Fruit fly (Drosophila melanogaster) whole organism, embryonic: ENCODE measurements around the gene bbg.
A peak's percentile ranks its signal among the peaks of the same experiment; 100 is the strongest.

ENCODE experiments used
- Ada2b ChIP-seq: fragments of 200-800 bp; sonication (Bioruptor generic); IDR thresholded peaks from 2 replicates; pipeline ENCODE4 v1.3.6; 2022; ENCODE audit warnings: missing biosample characterization, missing genetic modification characterization
- CG10543 ChIP-seq: fragments of 200-800 bp; sonication (Bioruptor generic); optimal IDR thresholded peaks from 3 replicates; lab custom pipeline; 2017; ENCODE audit warnings: missing biosample characterization, mild to moderate bottlenecking, missing genetic modification characterization, moderate library complexity
- CG12071 ChIP-seq: fragments of 200-800 bp; sonication (Bioruptor generic); optimal IDR thresholded peaks from 3 replicates; lab custom pipeline; 2018; ENCODE audit warnings: missing biosample characterization, mild to moderate bottlenecking, missing genetic modification characterization
- CG12391 ChIP-seq: fragments of 200-800 bp; sonication (Bioruptor generic); optimal IDR thresholded peaks from 3 replicates; lab custom pipeline; 2018; ENCODE audit warnings: missing biosample characterization, mild to moderate bottlenecking, missing genetic modification characterization, moderate library complexity
- CG13123 ChIP-seq: fragments of 200-800 bp; sonication (Bioruptor generic); optimal IDR thresholded peaks from 2 replicates; lab custom pipeline; 2016; ENCODE audit warnings: missing biosample characterization, missing genetic modification characterization
- CG14050 ChIP-seq: fragments of 200-800 bp; sonication (Bioruptor generic); IDR thresholded peaks from 3 replicates; pipeline ENCODE4 v1.3.6; 2022; ENCODE audit warnings: missing biosample characterization, missing genetic modification characterization
- CG15696 ChIP-seq: fragments of 200-800 bp; sonication (Bioruptor generic); optimal IDR thresholded peaks from 2 replicates; lab custom pipeline; 2019; ENCODE audit warnings: missing biosample characterization, mild to moderate bottlenecking, missing genetic modification characterization, moderate library complexity
- CG1603 ChIP-seq: fragments of 200-800 bp; sonication (Bioruptor generic); optimal IDR thresholded peaks from 2 replicates; lab custom pipeline; 2019; ENCODE audit warnings: missing biosample characterization, mild to moderate bottlenecking, missing genetic modification characterization, moderate library complexity
- CG1647 ChIP-seq: fragments of 200-800 bp; sonication (Bioruptor generic); optimal IDR thresholded peaks from 3 replicates; lab custom pipeline; 2016; ENCODE audit warnings: missing biosample characterization, missing genetic modification characterization
- CG17802 ChIP-seq: fragments of 200-800 bp; sonication (Bioruptor generic); optimal IDR thresholded peaks from 2 replicates; lab custom pipeline; 2018; ENCODE audit warnings: missing biosample characterization, mild to moderate bottlenecking, missing genetic modification characterization, moderate library complexity
- CG32767 ChIP-seq: fragments of 200-800 bp; sonication (Bioruptor generic); IDR thresholded peaks from 2 replicates; pipeline ENCODE4 v1.3.6; 2022; ENCODE audit warnings: missing biosample characterization, missing genetic modification characterization
- CG6689 ChIP-seq: fragments of 200-800 bp; sonication (Bioruptor generic); IDR thresholded peaks from 2 replicates; pipeline ENCODE4 v1.3.6; 2022; ENCODE audit warnings: missing biosample characterization, missing genetic modification characterization
- CG6791 ChIP-seq: fragments of 200-800 bp; sonication (Bioruptor generic); IDR thresholded peaks from 3 replicates; pipeline ENCODE4 v1.3.6; 2022; ENCODE audit warnings: missing biosample characterization, missing genetic modification characterization; ENCODE audit not compliant: partially characterized antibody
- CG6854 ChIP-seq: fragments of 200-800 bp; sonication (Bioruptor generic); optimal IDR thresholded peaks from 3 replicates; lab custom pipeline; 2017; ENCODE audit warnings: missing biosample characterization, mild to moderate bottlenecking, missing genetic modification characterization
- CG9727 ChIP-seq: fragments of 200-800 bp; sonication (Bioruptor generic); optimal IDR thresholded peaks from 3 replicates; lab custom pipeline; 2017; ENCODE audit warnings: missing biosample characterization, mild to moderate bottlenecking, missing genetic modification characterization
- CG9817 ChIP-seq: fragments of 200-800 bp; sonication (Bioruptor generic); optimal IDR thresholded peaks from 2 replicates; lab custom pipeline; 2018; ENCODE audit warnings: missing biosample characterization, mild to moderate bottlenecking, missing genetic modification characterization, moderate library complexity
- Dek ChIP-seq: fragments of 200-800 bp; sonication (Bioruptor generic); optimal IDR thresholded peaks from 3 replicates; lab custom pipeline; 2019; ENCODE audit warnings: missing biosample characterization, mild to moderate bottlenecking, missing genetic modification characterization, moderate library complexity
- Dref ChIP-seq: fragments of 200-800 bp; sonication (Bioruptor generic); IDR thresholded peaks from 2 replicates; pipeline ENCODE4 v1.3.6; 2022; ENCODE audit warnings: missing biosample characterization, missing genetic modification characterization
- Fer2 ChIP-seq: fragments of 200-800 bp; sonication (Bioruptor generic); optimal IDR thresholded peaks from 2 replicates; lab custom pipeline; 2018; ENCODE audit warnings: missing biosample characterization, mild to moderate bottlenecking, missing genetic modification characterization, moderate library complexity
- HmgZ ChIP-seq: fragments of 200-800 bp; sonication (Bioruptor generic); optimal IDR thresholded peaks from 2 replicates; lab custom pipeline; 2018; ENCODE audit warnings: missing biosample characterization, mild to moderate bottlenecking, missing genetic modification characterization
- NfI ChIP-seq: fragments of 200-800 bp; sonication (Bioruptor generic); optimal IDR thresholded peaks from 3 replicates; lab custom pipeline; 2018; ENCODE audit warnings: missing biosample characterization, mild to moderate bottlenecking, missing genetic modification characterization, moderate library complexity
- Optix ChIP-seq: fragments of 200-800 bp; sonication (Bioruptor generic); IDR thresholded peaks from 3 replicates; pipeline ENCODE4 v1.3.6; 2022; ENCODE audit warnings: missing biosample characterization, missing genetic modification characterization
- Side ChIP-seq: fragments of 200-800 bp; sonication (Bioruptor generic); optimal IDR thresholded peaks from 2 replicates; lab custom pipeline; 2016; ENCODE audit warnings: missing biosample characterization, missing genetic modification characterization
- Sry-δ ChIP-seq: fragments of 200-800 bp; sonication (Bioruptor generic); optimal IDR thresholded peaks from 2 replicates; lab custom pipeline; 2016; ENCODE audit warnings: missing biosample characterization, missing genetic modification characterization
- Trl ChIP-seq, 3 experiments: fragments of >200 bp in 2 of 3; fragments of 200-800 bp in 1 of 3; sonication (Bioruptor generic) in 1 of 3; optimal IDR thresholded peaks; 2 replicates in 1 of 3; 3 replicates in 2 of 3; lab custom pipeline; 2016 to 2017; ENCODE audit warnings: missing biosample characterization in 1 of 3, missing genetic modification characterization in 1 of 3
- ab ChIP-seq: fragments of 200-800 bp; sonication (Bioruptor generic); optimal IDR thresholded peaks from 2 replicates; lab custom pipeline; 2016; ENCODE audit warnings: missing biosample characterization, missing genetic modification characterization
- bab2 ChIP-seq: fragments of 200-800 bp; sonication (Bioruptor generic); optimal IDR thresholded peaks from 2 replicates; lab custom pipeline; 2016; ENCODE audit warnings: missing biosample characterization, missing genetic modification characterization
- bcd ChIP-seq: fragments of 200-800 bp; sonication (Bioruptor generic); optimal IDR thresholded peaks from 2 replicates; lab custom pipeline; 2017; ENCODE audit warnings: missing biosample characterization, mild to moderate bottlenecking, missing genetic modification characterization
- cato ChIP-seq: fragments of 200-800 bp; sonication (Bioruptor generic); optimal IDR thresholded peaks from 2 replicates; lab custom pipeline; 2016; ENCODE audit warnings: missing biosample characterization, missing genetic modification characterization, borderline replicate concordance
- cg ChIP-seq: fragments of 200-800 bp; sonication (Bioruptor generic); optimal IDR thresholded peaks from 3 replicates; lab custom pipeline; 2019; ENCODE audit warnings: missing biosample characterization, mild to moderate bottlenecking, missing genetic modification characterization, moderate library complexity
- ci ChIP-seq: fragments of 200-800 bp; sonication (Bioruptor generic); IDR thresholded peaks from 3 replicates; pipeline ENCODE4 v1.3.6; 2022; ENCODE audit warnings: missing biosample characterization, missing genetic modification characterization
- emc ChIP-seq: fragments of 200-800 bp; sonication (Bioruptor generic); optimal IDR thresholded peaks from 2 replicates; lab custom pipeline; 2016; ENCODE audit warnings: missing biosample characterization, missing genetic modification characterization
- eve ChIP-seq, 2 experiments: fragments of >200 bp; optimal IDR thresholded peaks; 2 replicates each; lab custom pipeline; 2017; ENCODE audit warnings: missing biosample characterization in 2 of 2, missing genetic modification characterization in 2 of 2
- gce ChIP-seq: fragments of 200-800 bp; sonication (Bioruptor generic); IDR thresholded peaks from 3 replicates; pipeline ENCODE4 v1.3.6; 2022; ENCODE audit warnings: missing biosample characterization, missing genetic modification characterization
- hth ChIP-seq: fragments of >200 bp; optimal IDR thresholded peaks from 2 replicates; lab custom pipeline; 2017; ENCODE audit warnings: inconsistent platforms
- kni ChIP-seq: fragments of 200-800 bp; sonication (Bioruptor generic); optimal IDR thresholded peaks from 3 replicates; lab custom pipeline; 2017; ENCODE audit warnings: mild to moderate bottlenecking, missing biosample characterization, missing genetic modification reagents, missing genetic modification characterization
- lab ChIP-seq: fragments of 200-800 bp; sonication (Bioruptor generic); optimal IDR thresholded peaks from 3 replicates; lab custom pipeline; 2017; ENCODE audit warnings: missing biosample characterization, missing genetic modification characterization, mild to moderate bottlenecking, moderate library complexity, missing genetic modification reagents
- nau ChIP-seq: fragments of 200-800 bp; sonication (Bioruptor generic); optimal IDR thresholded peaks from 3 replicates; lab custom pipeline; 2017; ENCODE audit warnings: missing biosample characterization, mild to moderate bottlenecking, missing genetic modification characterization, missing genetic modification reagents
- pros ChIP-seq: fragments of 200-800 bp; sonication (Bioruptor generic); optimal IDR thresholded peaks from 3 replicates; lab custom pipeline; 2019; ENCODE audit warnings: missing biosample characterization, mild to moderate bottlenecking, missing genetic modification characterization, moderate library complexity
- rib ChIP-seq: fragments of 200-800 bp; sonication (Bioruptor generic); IDR thresholded peaks from 2 replicates; pipeline ENCODE4 v1.3.6; 2022; ENCODE audit warnings: missing biosample characterization, missing genetic modification characterization
- sens-2 ChIP-seq: fragments of 200-800 bp; sonication (Bioruptor generic); IDR thresholded peaks from 2 replicates; pipeline ENCODE4 v1.3.6; 2022; ENCODE audit warnings: missing biosample characterization, missing genetic modification characterization
- slp2 ChIP-seq: fragments of 200-800 bp; sonication (Bioruptor generic); optimal IDR thresholded peaks from 2 replicates; lab custom pipeline; 2016; ENCODE audit warnings: missing biosample characterization, missing genetic modification characterization
- ssp ChIP-seq: fragments of 200-800 bp; sonication (Bioruptor generic); IDR thresholded peaks from 2 replicates; pipeline ENCODE4 v1.3.6; 2022; ENCODE audit warnings: missing biosample characterization, missing genetic modification characterization
- sug ChIP-seq: fragments of 200-800 bp; optimal IDR thresholded peaks from 2 replicates; lab custom pipeline; 2019; ENCODE audit warnings: missing biosample characterization, mild to moderate bottlenecking, missing genetic modification characterization, moderate library complexity
- trem ChIP-seq: fragments of 200-800 bp; optimal IDR thresholded peaks from 3 replicates; lab custom pipeline; 2019; ENCODE audit warnings: missing biosample characterization, mild to moderate bottlenecking, missing genetic modification characterization, moderate library complexity
- vnd ChIP-seq: fragments of 200-800 bp; sonication (Bioruptor generic); IDR thresholded peaks from 3 replicates; pipeline ENCODE4 v1.3.6; 2022; ENCODE audit warnings: missing biosample characterization, missing genetic modification characterization; ENCODE audit not compliant: partially characterized antibody
- wor ChIP-seq: fragments of 200-800 bp; sonication (Bioruptor generic); IDR thresholded peaks from 2 replicates; pipeline ENCODE4 v1.3.6; 2022; ENCODE audit warnings: missing biosample characterization, missing genetic modification characterization
- zen ChIP-seq: fragments of 200-800 bp; sonication (Bioruptor generic); optimal IDR thresholded peaks from 3 replicates; lab custom pipeline; 2018; ENCODE audit warnings: missing biosample characterization, mild to moderate bottlenecking, missing genetic modification characterization, moderate library complexity
- zfh1 ChIP-seq: fragments of 200-800 bp; sonication (Bioruptor generic); IDR thresholded peaks from 3 replicates; pipeline ENCODE4 v1.3.6; 2022; ENCODE audit warnings: missing biosample characterization, missing genetic modification characterization

Gene bbg

dm6 chr3L:14410146-14410676 lies 125.9 kb downstream of the bbg start, which contains the start of gene CG3919 (continued):
- TF ChIP-seq CG12071 (GFP tag; lab: Kevin White, UChicago), result no peak
- TF ChIP-seq CG1647, result peak; percentile 25
- no peak for TF ChIP-seq pros (GFP tag; lab: Kevin White, UChicago)
- TF ChIP-seq CG17802, result no peak
- TF ChIP-seq vnd (GFP tag; lab: Robert Waterston, UW), result no peak
- TF ChIP-seq slp2 (GFP tag; lab: Kevin White, UChicago), result peak; percentile 60
- TF ChIP-seq Sry-δ (GFP tag; lab: Kevin White, UChicago), result peak; percentile 5
- peak; percentile 37 for TF ChIP-seq wor (GFP tag; lab: Robert Waterston, UW)
- peak; percentile 99 for TF ChIP-seq trem
- peak; percentile 60 for TF ChIP-seq Side (GFP tag; lab: Kevin White, UChicago)
- peak; percentile 35 for TF ChIP-seq ab
- no peak for TF ChIP-seq Ada2b (GFP tag; lab: Robert Waterston, UW)
- peak; percentile 84; the same call in 2 of the 3 replicates for TF ChIP-seq ci (GFP tag; lab: Robert Waterston, UW)
- no peak for TF ChIP-seq nau
- peak; percentile 81 for TF ChIP-seq CG9727
- TF ChIP-seq cato, result peak; percentile 23
- peak; percentile 70; the same call in 2 of the 3 replicates for TF ChIP-seq zfh1 (GFP tag; lab: Robert Waterston, UW)
- peak; percentile 78 for TF ChIP-seq CG12391 (tag; lab: Kevin White, UChicago)
- TF ChIP-seq CG13123 (GFP tag; lab: Kevin White, UChicago), result no peak
- peak; percentile 59 for TF ChIP-seq NfI (GFP tag; lab: Kevin White, UChicago)
- TF ChIP-seq CG32767 (GFP tag; lab: Robert Waterston, UW), result no peak
- TF ChIP-seq eve (GFP tag; optimal IDR thresholded peaks at IDR 0.05; lab: Kevin White, UChicago), result peak in 1 of 2 experiments; percentile 61
- TF ChIP-seq CG6854 (GFP tag; lab: Kevin White, UChicago), result no peak
- peak; percentile 83 for TF ChIP-seq cg (GFP tag; lab: Kevin White, UChicago)
- TF ChIP-seq bab2 (GFP tag; lab: Kevin White, UChicago), result peak; percentile 64
- TF ChIP-seq lab (GFP tag; lab: Kevin White, UChicago), result peak; percentile 60
- TF ChIP-seq sens-2, result 0 out of 2 replicates have a peak, but pooled peaks have one; percentile 24
- TF ChIP-seq kni, result peak; percentile 35
- peak; percentile 39 for TF ChIP-seq Dref
- TF ChIP-seq Dek (tag; lab: Kevin White, UChicago), result peak; percentile 52
- peak; percentile 26 for TF ChIP-seq CG9817 (tag; lab: Kevin White, UChicago)
- peak; percentile 77 for TF ChIP-seq CG6689 (GFP tag; lab: Robert Waterston, UW)
- peak; percentile 67 to 85 for TF ChIP-seq Trl (optimal IDR thresholded peaks at IDR 0.05; lab: Kevin White, UChicago)
- TF ChIP-seq Trl (GFP tag; optimal IDR thresholded peaks at IDR 0.05; lab: Kevin White, UChicago), result peak; percentile 83
- TF ChIP-seq HmgZ (tag; lab: Kevin White, UChicago), result peak; percentile 21
- peak; percentile 69; the same call in 2 of the 3 replicates for TF ChIP-seq gce (GFP tag; lab: Robert Waterston, UW)
- TF ChIP-seq CG1603 (tag; lab: Kevin White, UChicago), result peak; percentile 61
- 0 out of 3 replicates have a peak, but pooled peaks have one; percentile 25 for TF ChIP-seq Optix (GFP tag; lab: Robert Waterston, UW)
- peak; percentile 16; the same call in 2 of the 3 replicates for TF ChIP-seq CG6791
- TF ChIP-seq sug (tag; lab: Kevin White, UChicago), result peak; percentile 4
- TF ChIP-seq bcd, result peak; percentile 70
- TF ChIP-seq rib (GFP tag; lab: Robert Waterston, UW), result peak; percentile 56
- TF ChIP-seq CG10543 (GFP tag; lab: Kevin White, UChicago), result peak; percentile 36
- TF ChIP-seq CG14050 (GFP tag; lab: Robert Waterston, UW), result 0 out of 3 replicates have a peak, but pooled peaks have one; percentile 21
- peak; percentile 69 for TF ChIP-seq CG15696
- TF ChIP-seq Fer2 (tag; lab: Kevin White, UChicago), result no peak
- 0 out of 2 replicates have a peak, but pooled peaks have one; percentile 19 for TF ChIP-seq ssp
- TF ChIP-seq emc (GFP tag; lab: Kevin White, UChicago), result peak; percentile 18
- peak; percentile 80 for TF ChIP-seq zen (tag; lab: Kevin White, UChicago)
- TF ChIP-seq hth, result no peak
